Fruit fly (Drosophila melanogaster): ENCODE measurements around the gene CG3819.

Gene CG3819

DNA sequence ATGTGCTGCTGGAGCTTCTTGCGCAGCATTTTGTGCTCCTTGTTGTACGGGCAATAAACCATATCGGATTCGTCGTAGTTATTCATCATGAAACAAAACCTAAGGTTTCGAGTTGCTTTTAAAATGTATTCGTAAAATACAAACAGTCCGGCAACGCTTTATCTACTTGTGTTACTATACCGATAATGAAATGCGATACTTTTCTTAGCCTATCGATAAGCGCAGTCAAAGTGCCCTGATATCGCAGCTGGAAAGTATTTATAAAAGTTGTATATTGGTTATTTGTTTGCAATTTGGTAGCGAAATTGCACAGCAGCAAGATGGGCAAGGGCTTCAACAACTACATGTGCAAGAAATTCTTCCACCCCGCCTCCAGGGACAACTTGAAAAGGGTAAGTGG, 20.5 kb downstream of the CG3819 start, which contains the start of the genes arx and CG6843:
Gene arx (minus strand): TSS at position 144 of the 400 bp plus-strand sequence.
Gene CG6843 (plus strand): TSS at position 184 of the 400 bp plus-strand sequence.
- TF ChIP-seq CG1620 (GFP tag; optimal IDR thresholded peaks at IDR 0.05) (peak; percentile 9), cnc (optimal IDR thresholded peaks at IDR 0.05) (no peak), bab1 (GFP tag; optimal IDR thresholded peaks at IDR 0.05) (peak; percentile 64), Hr96 (GFP tag; optimal IDR thresholded peaks at IDR 0.05) (no peak)

DNA sequence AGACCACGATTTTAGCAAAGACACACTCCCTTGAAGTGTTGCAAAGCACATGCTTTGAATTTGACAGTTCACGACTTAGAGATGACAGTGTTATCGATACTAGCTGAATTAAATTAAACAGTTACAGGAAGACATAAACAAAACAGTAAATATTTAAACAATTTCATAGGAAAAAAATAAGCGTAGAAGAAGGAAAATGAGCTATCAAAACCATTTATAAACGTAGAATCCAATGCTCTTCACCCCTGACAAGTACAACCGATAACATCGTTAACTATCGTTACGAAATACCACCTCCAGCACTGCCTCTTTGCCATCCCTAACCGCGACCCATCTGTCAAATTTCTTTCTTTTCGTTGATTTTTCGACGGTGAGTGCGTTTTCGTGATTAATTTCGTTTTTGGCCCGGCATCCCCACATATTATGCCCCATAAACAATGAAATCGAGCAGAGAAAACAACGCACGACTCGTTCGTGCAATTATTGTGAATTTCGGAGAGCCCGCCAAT, 23.1 kb downstream of the CG3819 start, which contains the start of gene RpL26:
Gene RpL26 (plus strand): TSS at position 106 of the 509 bp plus-strand sequence.
- TF ChIP-seq cnc (optimal IDR thresholded peaks at IDR 0.05), result no peak
- peak; percentile 63 for TF ChIP-seq pad (GFP tag; optimal IDR thresholded peaks at IDR 0.05)
- peak; percentile 25 for TF ChIP-seq cic (GFP tag; optimal IDR thresholded peaks at IDR 0.05)
- no peak for TF ChIP-seq kay (GFP tag; ENCODE audit: borderline replicate concordance)
- TF ChIP-seq bab1 (GFP tag; optimal IDR thresholded peaks at IDR 0.05), result peak; percentile 78
- peak; percentile 89 for TF ChIP-seq Hr96 (GFP tag; optimal IDR thresholded peaks at IDR 0.05)
- TF ChIP-seq Mnt (GFP tag; optimal IDR thresholded peaks at IDR 0.05), result peak; percentile 83
- TF ChIP-seq CG12768 (GFP tag; optimal IDR thresholded peaks at IDR 0.05), result peak; percentile 59
- peak; percentile 93 for TF ChIP-seq CG1620 (GFP tag; optimal IDR thresholded peaks at IDR 0.05)
- peak; percentile 64 for TF ChIP-seq tj (GFP tag; optimal IDR thresholded peaks at IDR 0.05)
- TF ChIP-seq CG7045 (GFP tag; optimal IDR thresholded peaks at IDR 0.05), result peak; percentile 65
- TF ChIP-seq CG7101 (tag; optimal IDR thresholded peaks at IDR 0.05), result peak; percentile 84
- TF ChIP-seq CG5204 (GFP tag; optimal IDR thresholded peaks at IDR 0.05), result no peak
- peak; percentile 62 for TF ChIP-seq CG33017 (tag; optimal IDR thresholded peaks at IDR 0.05)
- peak; percentile 94 for TF ChIP-seq toe (GFP tag; optimal IDR thresholded peaks at IDR 0.05)
- peak; percentile 86 for TF ChIP-seq CG11617 (GFP tag; optimal IDR thresholded peaks at IDR 0.05)
- TF ChIP-seq ovo (GFP tag; optimal IDR thresholded peaks at IDR 0.05), result peak; percentile 81
- peak; percentile 87 for TF ChIP-seq Crg-1 (GFP tag; optimal IDR thresholded peaks at IDR 0.05)
- peak; percentile 48 for TF ChIP-seq CG14711 (tag; optimal IDR thresholded peaks at IDR 0.05)
- TF ChIP-seq Clk (GFP tag; optimal IDR thresholded peaks at IDR 0.05), result peak; percentile 61

DNA sequence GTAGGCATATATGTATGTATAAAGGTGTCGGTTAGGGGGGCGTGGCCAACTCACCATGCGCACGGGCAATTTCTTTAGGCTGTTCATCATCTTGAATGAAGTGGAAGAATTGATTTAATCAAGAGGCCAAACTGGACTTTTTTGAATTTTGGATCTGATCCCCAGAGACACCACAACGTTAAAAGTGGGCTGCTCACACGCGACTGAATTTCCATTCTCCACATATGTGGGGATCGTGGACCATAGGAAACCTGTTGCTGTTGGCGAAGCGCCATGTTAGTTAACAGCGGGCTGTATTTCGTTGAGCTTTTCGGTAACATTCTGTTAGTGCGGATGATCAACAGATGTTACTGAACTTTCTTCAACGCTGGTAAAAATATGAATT, 23.8 kb downstream of the CG3819 start, which contains the start of gene CG3902:
Gene CG3902 (minus strand): TSS at position 208 of the 385 bp plus-strand sequence.
- no peak for TF ChIP-seq CG11617 (GFP tag; optimal IDR thresholded peaks at IDR 0.05)
- peak; percentile 45 for TF ChIP-seq Crg-1 (GFP tag; optimal IDR thresholded peaks at IDR 0.05)
- TF ChIP-seq cic (GFP tag; optimal IDR thresholded peaks at IDR 0.05), result peak; percentile 61
- TF ChIP-seq toe (GFP tag; optimal IDR thresholded peaks at IDR 0.05), result peak; percentile 2
- TF ChIP-seq CG1620 (GFP tag; optimal IDR thresholded peaks at IDR 0.05), result no peak
- peak; percentile 54 for TF ChIP-seq bab1 (GFP tag; optimal IDR thresholded peaks at IDR 0.05)
- TF ChIP-seq Hr96 (GFP tag; optimal IDR thresholded peaks at IDR 0.05), result peak; percentile 29
- TF ChIP-seq pad (GFP tag; optimal IDR thresholded peaks at IDR 0.05), result peak; percentile 3
- peak; percentile 72 for TF ChIP-seq CG33017 (tag; optimal IDR thresholded peaks at IDR 0.05)
- TF ChIP-seq Mnt (GFP tag; optimal IDR thresholded peaks at IDR 0.05), result peak; percentile 85
- no peak for TF ChIP-seq cnc (optimal IDR thresholded peaks at IDR 0.05)
- TF ChIP-seq CG7045 (GFP tag; optimal IDR thresholded peaks at IDR 0.05), result no peak
- TF ChIP-seq CG7101 (tag; optimal IDR thresholded peaks at IDR 0.05), result peak; percentile 45

dm6 chr3L:18897459-18898085, 24.3 kb downstream of the CG3819 start:
- TF ChIP-seq cic (GFP tag; optimal IDR thresholded peaks at IDR 0.05), result peak; percentile 49
- no peak for TF ChIP-seq cnc (optimal IDR thresholded peaks at IDR 0.05)
- peak; percentile 31 for TF ChIP-seq pad (GFP tag; optimal IDR thresholded peaks at IDR 0.05)
- peak; percentile 95 for TF ChIP-seq tj (GFP tag; optimal IDR thresholded peaks at IDR 0.05)

DNA sequence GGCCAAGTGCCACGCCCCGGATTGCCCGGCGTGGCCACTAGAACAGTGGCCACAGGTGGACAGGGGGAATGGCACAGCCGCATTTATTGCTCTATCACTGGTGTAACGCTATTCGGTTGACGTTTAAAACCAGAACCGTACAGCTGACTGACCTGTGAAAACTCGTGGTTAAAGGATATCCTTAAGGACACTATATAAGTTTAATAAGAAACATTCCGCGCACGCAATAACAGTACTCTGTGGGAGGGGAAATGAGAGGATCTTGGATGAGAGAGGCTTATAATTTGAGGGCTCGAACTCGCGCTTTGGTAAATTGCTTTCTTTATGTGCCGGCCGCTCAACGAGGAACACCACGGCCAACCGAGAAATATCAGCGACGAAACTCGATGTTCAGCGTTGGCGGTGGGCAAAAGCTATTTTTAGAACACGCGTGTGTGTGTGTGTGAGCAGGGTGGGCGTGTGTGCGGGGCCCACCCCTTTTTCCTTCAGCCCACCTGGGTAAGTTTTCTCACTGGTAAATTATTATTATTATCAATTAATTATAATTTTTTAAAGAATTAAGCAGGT, 25.5 kb downstream of the CG3819 start:
- no peak for TF ChIP-seq tj (GFP tag; optimal IDR thresholded peaks at IDR 0.05)
- no peak for TF ChIP-seq cnc (optimal IDR thresholded peaks at IDR 0.05)
- no peak for TF ChIP-seq bab1 (GFP tag; optimal IDR thresholded peaks at IDR 0.05)
- peak; percentile 28 for TF ChIP-seq cic (GFP tag; optimal IDR thresholded peaks at IDR 0.05)
- TF ChIP-seq CG33017 (tag; optimal IDR thresholded peaks at IDR 0.05), result no peak
- no peak for TF ChIP-seq ovo (GFP tag; optimal IDR thresholded peaks at IDR 0.05)
- no peak for TF ChIP-seq CG11617 (GFP tag; optimal IDR thresholded peaks at IDR 0.05)
- TF ChIP-seq pad (GFP tag; optimal IDR thresholded peaks at IDR 0.05), result peak; percentile 92
- TF ChIP-seq CG12768 (GFP tag; optimal IDR thresholded peaks at IDR 0.05), result peak; percentile 4
- TF ChIP-seq CG7045 (GFP tag; optimal IDR thresholded peaks at IDR 0.05), result no peak
- TF ChIP-seq CG1620 (GFP tag; optimal IDR thresholded peaks at IDR 0.05), result no peak
- no peak for TF ChIP-seq toe (GFP tag; optimal IDR thresholded peaks at IDR 0.05)
- TF ChIP-seq CG7101 (tag; optimal IDR thresholded peaks at IDR 0.05), result no peak
- TF ChIP-seq Hr96 (GFP tag; optimal IDR thresholded peaks at IDR 0.05), result no peak

DNA sequence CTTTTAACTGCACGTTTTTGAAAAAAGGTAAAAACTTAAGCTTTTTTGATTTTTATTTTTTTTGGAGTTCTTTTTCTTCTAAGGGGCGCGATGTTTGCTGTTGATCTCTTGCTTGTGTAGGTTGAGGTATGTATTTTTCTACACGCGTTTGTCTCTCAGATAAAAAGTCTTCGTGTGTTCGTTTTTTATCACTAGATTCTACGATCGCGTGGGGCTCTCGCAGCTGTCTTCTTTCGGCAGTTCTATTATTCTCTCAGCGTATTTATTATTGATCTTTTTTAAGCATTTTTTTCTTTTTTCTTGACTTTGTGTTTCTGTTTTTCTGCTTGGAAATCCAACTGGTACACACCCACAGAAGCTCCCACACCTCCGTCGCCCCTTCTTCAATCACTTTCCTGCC, 26.8 kb downstream of the CG3819 start:
- TF ChIP-seq ovo (GFP tag; optimal IDR thresholded peaks at IDR 0.05), result no peak
- TF ChIP-seq pad (GFP tag; optimal IDR thresholded peaks at IDR 0.05), result peak; percentile 26
- no peak for TF ChIP-seq CG14711 (tag; optimal IDR thresholded peaks at IDR 0.05)
- no peak for TF ChIP-seq CG12768 (GFP tag; optimal IDR thresholded peaks at IDR 0.05)
- no peak for TF ChIP-seq CG7101 (tag; optimal IDR thresholded peaks at IDR 0.05)
- TF ChIP-seq cic (GFP tag; optimal IDR thresholded peaks at IDR 0.05), result peak; percentile 14

Data from whole organism, adult.